Worm (Caenorhabditis elegans): Measurements from ENCODE around the gene Y53G8AL.1.
A peak's percentile ranks its signal among the peaks of the same experiment; 100 is the strongest.

Y53G8AL.1 gene

DNA sequence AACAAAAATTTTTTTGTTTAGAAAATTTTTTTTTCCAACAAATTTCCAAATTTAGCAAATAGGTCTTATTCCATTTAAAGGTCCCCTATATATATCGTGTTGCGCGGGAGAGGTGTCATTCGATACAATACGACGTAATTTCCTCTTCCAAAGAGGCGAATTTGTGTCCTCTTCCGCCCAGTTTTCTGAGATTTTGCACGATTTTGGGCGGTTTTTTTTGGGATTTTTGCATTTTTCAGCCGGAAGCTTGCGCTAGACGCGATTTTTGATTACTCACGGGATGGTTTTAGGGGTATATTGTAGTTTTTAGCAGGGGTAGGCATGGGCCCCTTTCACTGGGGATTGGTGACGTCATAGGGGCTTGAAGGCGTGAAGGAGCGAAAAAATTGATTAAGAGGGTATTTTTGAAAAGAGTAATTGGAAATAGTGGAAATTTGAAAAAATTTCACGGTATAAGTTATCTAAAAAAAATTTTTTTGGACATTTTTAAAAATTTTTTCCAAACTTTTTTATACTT, 17.8 kb downstream of the Y53G8AL.1 start, which contains the start of gene Y53G8AL.4:
Gene Y53G8AL.4, minus strand, starts transcription at position 51 of the 517 bp plus-strand sequence.
- TF ChIP-seq ceh-9 (tag; optimal IDR thresholded peaks at IDR 0.05) (no peak), hlh-30 (tag; optimal IDR thresholded peaks at IDR 0.05; ENCODE audit: insufficient read depth) (no peak), hlh-6 (tag; optimal IDR thresholded peaks at IDR 0.05) (no peak), ref-2 (tag; optimal IDR thresholded peaks at IDR 0.05) (no peak), elt-4 (tag; optimal IDR thresholded peaks at IDR 0.05) (no peak), nhr-11 (tag; optimal IDR thresholded peaks at IDR 0.05) (no peak), ets-4 (tag; optimal IDR thresholded peaks at IDR 0.05) (no peak), odd-2 (tag; optimal IDR thresholded peaks at IDR 0.05) (no peak)

ce11 chrIII:3253043-3253442, 20.1 kb downstream of the Y53G8AL.1 start, which contains the start of gene Y53G8AL.3:
Gene Y53G8AL.3 (minus strand): TSS chrIII:3253143.
- TF ChIP-seq pat-9 (tag; optimal IDR thresholded peaks at IDR 0.05) (no peak), syd-9 (tag; optimal IDR thresholded peaks at IDR 0.05) (no peak), sox-2 (GFP tag; IDR thresholded peaks at IDR 0.05) (no peak), ceh-6 (GFP tag; optimal IDR thresholded peaks at IDR 0.05) (no peak), ceh-9 (tag; optimal IDR thresholded peaks at IDR 0.05) (no peak), hlh-8 (tag; optimal IDR thresholded peaks at IDR 0.05) (no peak), unc-42 (tag; optimal IDR thresholded peaks at IDR 0.05) (no peak), pros-1 (tag; optimal IDR thresholded peaks at IDR 0.05) (no peak), pha-2 (tag; optimal IDR thresholded peaks at IDR 0.05) (no peak)

DNA sequence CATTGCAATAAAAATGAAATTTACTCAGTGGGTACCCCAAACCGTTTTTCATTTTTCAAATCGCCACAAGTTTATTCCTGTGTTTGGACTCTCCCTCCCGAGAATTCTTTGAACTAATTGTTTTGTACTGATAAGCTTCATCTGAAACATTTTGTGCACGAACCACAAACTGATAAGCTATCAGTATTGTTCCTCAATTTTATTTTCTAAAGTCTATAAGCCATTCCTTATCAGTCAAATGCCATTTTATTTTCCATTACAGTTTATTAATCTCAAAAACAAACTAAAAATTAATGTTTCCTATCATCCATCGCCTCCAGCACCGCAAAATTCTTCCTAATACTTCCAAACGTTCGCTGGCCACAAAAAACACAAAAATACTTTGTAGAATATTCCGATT, 20.8 kb downstream of the Y53G8AL.1 start:
- peak; percentile 80 for TF ChIP-seq elt-2 (tag; optimal IDR thresholded peaks at IDR 0.05)
- TF ChIP-seq npax-4 (tag; optimal IDR thresholded peaks at IDR 0.05), result no peak

ce11 chrIII:3255023-3255422, 22.1 kb downstream of the Y53G8AL.1 start:
- TF ChIP-seq nfya-1 (tag; optimal IDR thresholded peaks at IDR 0.05), result no peak

- no peak for TF ChIP-seq hlh-30 (tag; optimal IDR thresholded peaks at IDR 0.05; ENCODE audit: insufficient read depth)
- no peak for TF ChIP-seq elt-4 (tag; optimal IDR thresholded peaks at IDR 0.05)
- no peak for TF ChIP-seq pax-1 (tag; optimal IDR thresholded peaks at IDR 0.05)
These were observed 22.7 kb downstream of the Y53G8AL.1 start, which contains the start of gene Y53G8AM.4 for ce11 chrIII:3255575-3255974. Gene Y53G8AM.4 (minus strand): TSS chrIII:3255675.

- TF ChIP-seq syd-9 (tag; optimal IDR thresholded peaks at IDR 0.05), result no peak
- TF ChIP-seq F13H6.1 (tag; optimal IDR thresholded peaks at IDR 0.05), result no peak
- no peak for TF ChIP-seq pha-4 (tag; optimal IDR thresholded peaks at IDR 0.05)
- TF ChIP-seq C38D4.7 (GFP tag; optimal IDR thresholded peaks at IDR 0.05), result no peak
- TF ChIP-seq zip-5 (tag; optimal IDR thresholded peaks at IDR 0.05), result no peak
- no peak for TF ChIP-seq fax-1 (tag; optimal IDR thresholded peaks at IDR 0.05)
- TF ChIP-seq ztf-16 (tag; optimal IDR thresholded peaks at IDR 0.05), result no peak
- TF ChIP-seq ahr-1 (tag; optimal IDR thresholded peaks at IDR 0.05), result no peak
- TF ChIP-seq hlh-15 (tag; optimal IDR thresholded peaks at IDR 0.05), result no peak
- no peak for TF ChIP-seq gmeb-2 (tag; optimal IDR thresholded peaks at IDR 0.05)
- no peak for TF ChIP-seq ceh-34 (tag; optimal IDR thresholded peaks at IDR 0.05)
- TF ChIP-seq rnt-1 (tag; optimal IDR thresholded peaks at IDR 0.05), result no peak
- TF ChIP-seq ceh-48 (tag; optimal IDR thresholded peaks at IDR 0.05), result no peak
These were observed 25.4 kb downstream of the Y53G8AL.1 start, which contains the start of gene nspg-7.2 for ce11 chrIII:3258306-3258705. Gene nspg-7.2 (minus strand): TSS chrIII:3258406.

Data from whole organism, late embryonic.